Worm (Caenorhabditis elegans) whole organism, L4 larva: Measurements from ENCODE around the gene eef-1G.

ENCODE experiments used
- D1046.2 ChIP-seq: fragments of 200-800 bp; sonication (Bioruptor generic); IDR thresholded peaks from 2 replicates; pipeline ENCODE4 v1.3.6; 2022; ENCODE audit warnings: missing genetic modification characterization, missing compliant biosample characterization
- F10B5.3 ChIP-seq: sonication (generic microtip); optimal IDR thresholded peaks from 2 replicates; lab custom pipeline; 2016; ENCODE audit warnings: mild to moderate bottlenecking, missing genetic modification characterization, missing compliant biosample characterization
- F26F4.8 ChIP-seq: fragments of 200-800 bp; sonication (Bioruptor generic); conservative IDR thresholded peaks from 2 replicates; pipeline ENCODE4 v1.3.6; 2022; ENCODE audit warnings: missing genetic modification characterization, missing compliant biosample characterization
- F44E2.7 ChIP-seq: fragments of 200-800 bp; sonication (Bioruptor generic); IDR thresholded peaks from 2 replicates; pipeline ENCODE4 v2.1.2; 2022; ENCODE audit warnings: missing genetic modification characterization, missing compliant biosample characterization
- F49E8.2 ChIP-seq: sonication (generic microtip); optimal IDR thresholded peaks from 2 replicates; lab custom pipeline; 2016; ENCODE audit warnings: missing compliant biosample characterization, mild to moderate bottlenecking, missing genetic modification characterization, borderline replicate concordance
- R02D3.7 ChIP-seq: fragments of 150-350 bp; sonication (generic microtip); optimal IDR thresholded peaks from 3 replicates; lab custom pipeline; 2014; ENCODE audit warnings: missing biosample characterization, missing genetic modification characterization
- Y105C5A.15 ChIP-seq: fragments of 200-800 bp; sonication (Bioruptor generic); IDR thresholded peaks from 2 replicates; pipeline ENCODE4 v1.3.6; 2022; ENCODE audit warnings: missing genetic modification characterization, missing compliant biosample characterization
- Y48G9A.11 ChIP-seq: fragments of 200-800 bp; sonication (Bioruptor generic); IDR thresholded peaks from 2 replicates; pipeline ENCODE4 v1.3.6; 2022; ENCODE audit warnings: missing genetic modification reagents, missing genetic modification characterization, missing compliant biosample characterization
- ZK337.2 ChIP-seq: fragments of 200-800 bp; sonication (Bioruptor generic); IDR thresholded peaks from 2 replicates; pipeline ENCODE4 v1.3.6; 2022; ENCODE audit warnings: missing genetic modification reagents, missing genetic modification characterization, missing compliant biosample characterization
- aly-2 ChIP-seq: sonication (generic microtip); optimal IDR thresholded peaks from 2 replicates; lab custom pipeline; 2018; ENCODE audit warnings: missing biosample characterization, missing genetic modification characterization
- ama-1 ChIP-seq: fragments of 150-350 bp; optimal IDR thresholded peaks from 2 replicates; lab custom pipeline; 2014; ENCODE audit warnings: inconsistent platforms, mixed read lengths
- ceh-32 ChIP-seq: sonication (generic microtip); optimal IDR thresholded peaks from 2 replicates; lab custom pipeline; 2016; ENCODE audit warnings: mild to moderate bottlenecking, missing genetic modification characterization, missing compliant biosample characterization; ENCODE audit not compliant: poor library complexity
- ceh-62 ChIP-seq: sonication (generic microtip); optimal IDR thresholded peaks from 2 replicates; lab custom pipeline; 2017; ENCODE audit warnings: missing biosample characterization, missing genetic modification characterization
- ces-1 ChIP-seq: fragments of 150-350 bp; sonication (generic microtip); optimal IDR thresholded peaks from 4 replicates; lab custom pipeline; 2014; ENCODE audit warnings: missing biosample characterization, missing genetic modification reagents, missing genetic modification characterization
- cey-2 ChIP-seq: sonication (generic microtip); optimal IDR thresholded peaks from 3 replicates; lab custom pipeline; 2017; ENCODE audit warnings: missing genetic modification characterization, mild to moderate bottlenecking, missing compliant biosample characterization, antibody characterized with exemption, borderline replicate concordance; ENCODE audit not compliant: insufficient read depth
- daf-16 ChIP-seq, 3 experiments: sonication (generic microtip); optimal IDR thresholded peaks; 2 replicates each; lab custom pipeline; 2016 to 2017; ENCODE audit warnings: missing genetic modification characterization in 3 of 3, missing genetic modification reagents in 3 of 3, mild to moderate bottlenecking in 2 of 3, missing compliant biosample characterization in 2 of 3, missing biosample characterization in 1 of 3, moderate library complexity in 1 of 3
- daf-19 ChIP-seq: fragments of 200-800 bp; sonication (Bioruptor generic); conservative IDR thresholded peaks from 2 replicates; pipeline ENCODE4 v1.3.6; 2022; ENCODE audit warnings: missing genetic modification characterization, missing compliant biosample characterization
- daf-8 ChIP-seq: fragments of 200-800 bp; sonication (Bioruptor generic); IDR thresholded peaks from 2 replicates; pipeline ENCODE4 v1.3.6; 2022; ENCODE audit warnings: missing genetic modification characterization, missing compliant biosample characterization
- dmd-8 ChIP-seq: fragments of 200-800 bp; sonication (Bioruptor generic); IDR thresholded peaks from 2 replicates; pipeline ENCODE4 v1.3.6; 2022; ENCODE audit warnings: missing genetic modification characterization, missing compliant biosample characterization
- dmd-9 ChIP-seq: fragments of 200-800 bp; sonication (Bioruptor generic); IDR thresholded peaks from 2 replicates; pipeline ENCODE4 v1.3.6; 2022; ENCODE audit warnings: missing genetic modification reagents, missing genetic modification characterization, missing compliant biosample characterization
- dve-1 ChIP-seq: sonication (generic microtip); optimal IDR thresholded peaks from 2 replicates; lab custom pipeline; 2017; ENCODE audit warnings: antibody characterized with exemption, mild to moderate bottlenecking, missing genetic modification characterization, missing compliant biosample characterization; ENCODE audit not compliant: insufficient read depth
- fkh-10 ChIP-seq: fragments of 150-350 bp; optimal IDR thresholded peaks from 2 replicates; lab custom pipeline; 2014; ENCODE audit warnings: missing biosample characterization, missing genetic modification reagents, missing genetic modification characterization
- gei-8 ChIP-seq: fragments of 200-800 bp; sonication (Bioruptor generic); optimal IDR thresholded peaks from 2 replicates; lab custom pipeline; 2018; ENCODE audit warnings: mild to moderate bottlenecking, missing genetic modification characterization, missing compliant biosample characterization
- hlh-30 ChIP-seq: sonication (generic microtip); optimal IDR thresholded peaks from 2 replicates; lab custom pipeline; 2017; ENCODE audit warnings: antibody characterized with exemption, mild to moderate bottlenecking, missing genetic modification characterization, missing compliant biosample characterization; ENCODE audit not compliant: insufficient read depth
- hmg-1.1 ChIP-seq: fragments of 200-800 bp; sonication (Bioruptor generic); IDR thresholded peaks from 2 replicates; pipeline ENCODE4 v1.3.6; 2022; ENCODE audit warnings: missing genetic modification reagents, missing genetic modification characterization, missing compliant biosample characterization
- jun-1 ChIP-seq: fragments of 150-350 bp; optimal IDR thresholded peaks from 2 replicates; lab custom pipeline; 2014; ENCODE audit warnings: missing biosample characterization, missing genetic modification reagents, missing genetic modification characterization
- lin-1 ChIP-seq: fragments of 200-800 bp; sonication (Bioruptor generic); IDR thresholded peaks from 2 replicates; pipeline ENCODE4 v1.3.6; 2022; ENCODE audit warnings: missing genetic modification reagents, missing genetic modification characterization, missing compliant biosample characterization
- lin-13 ChIP-seq: fragments of 150-350 bp; optimal IDR thresholded peaks from 2 replicates; lab custom pipeline; 2014; ENCODE audit warnings: missing biosample characterization, missing genetic modification reagents, missing genetic modification characterization
- lin-38 ChIP-seq: fragments of 200-800 bp; sonication (Bioruptor generic); IDR thresholded peaks from 2 replicates; pipeline ENCODE4 v1.3.6; 2022; ENCODE audit warnings: missing genetic modification reagents, missing genetic modification characterization, missing compliant biosample characterization
- lin-39 ChIP-seq: fragments of 150-350 bp; optimal IDR thresholded peaks from 2 replicates; lab custom pipeline; 2014; ENCODE audit warnings: missing biosample characterization, missing genetic modification reagents, missing genetic modification characterization
- madf-5 ChIP-seq, 2 experiments: fragments of 200-800 bp; sonication (Bioruptor generic); IDR thresholded peaks; 2 replicates each; pipeline ENCODE4 v1.3.6; 2022; ENCODE audit warnings: missing compliant biosample characterization in 2 of 2, missing genetic modification characterization in 2 of 2
- madf-9 ChIP-seq: fragments of 200-800 bp; sonication (Bioruptor generic); conservative IDR thresholded peaks from 2 replicates; pipeline ENCODE4 v1.3.6; 2022; ENCODE audit warnings: missing genetic modification reagents, missing genetic modification characterization, missing compliant biosample characterization
- mep-1 ChIP-seq: fragments of 150-350 bp; sonication (generic microtip); optimal IDR thresholded peaks from 3 replicates; lab custom pipeline; 2014; ENCODE audit warnings: missing biosample characterization, missing genetic modification characterization
- mes-2 ChIP-seq: sonication (generic microtip); optimal IDR thresholded peaks from 2 replicates; lab custom pipeline; 2016; ENCODE audit warnings: missing genotype, mild to moderate bottlenecking, missing genetic modification characterization, missing compliant biosample characterization; ENCODE audit not compliant: poor library complexity, severe bottlenecking
- mxl-3 ChIP-seq: fragments of 200-800 bp; sonication (Bioruptor generic); optimal IDR thresholded peaks from 2 replicates; lab custom pipeline; 2018; ENCODE audit warnings: mild to moderate bottlenecking, missing genetic modification characterization, missing compliant biosample characterization
- nhr-111 ChIP-seq: fragments of 200-800 bp; sonication (Bioruptor generic); optimal IDR thresholded peaks from 2 replicates; lab custom pipeline; 2018; ENCODE audit warnings: mild to moderate bottlenecking, missing genetic modification characterization, missing compliant biosample characterization
- nhr-237 ChIP-seq: sonication (generic microtip); optimal IDR thresholded peaks from 2 replicates; lab custom pipeline; 2017; ENCODE audit warnings: missing biosample characterization, missing genetic modification characterization
- nhr-25 ChIP-seq: sonication (generic microtip); optimal IDR thresholded peaks from 2 replicates; lab custom pipeline; 2017; ENCODE audit warnings: missing genetic modification characterization, mild to moderate bottlenecking, missing compliant biosample characterization, antibody characterized with exemption, moderate library complexity, borderline replicate concordance; ENCODE audit not compliant: insufficient read depth
- nhr-28 ChIP-seq: fragments of 150-350 bp; optimal IDR thresholded peaks from 2 replicates; lab custom pipeline; 2014; ENCODE audit warnings: missing biosample characterization, missing genetic modification characterization
- nhr-76 ChIP-seq: fragments of 150-350 bp; optimal IDR thresholded peaks from 2 replicates; lab custom pipeline; 2014; ENCODE audit warnings: missing biosample characterization, missing genetic modification characterization
- pha-4 ChIP-seq, 2 experiments: fragments of 150-350 bp in 1 of 2; fragments of 200-800 bp in 1 of 2; sonication (Bioruptor generic) in 1 of 2; IDR thresholded peaks in 1 of 2; optimal IDR thresholded peaks in 1 of 2; 2 replicates each; pipeline versions ENCODE4 v1.3.6 to Lab custom; 2014 to 2022; ENCODE audit warnings: missing genetic modification characterization in 2 of 2, missing genetic modification reagents in 2 of 2, missing biosample characterization in 1 of 2, missing compliant biosample characterization in 1 of 2
- sdz-12 ChIP-seq: fragments of 200-800 bp; sonication (Bioruptor generic); optimal IDR thresholded peaks from 2 replicates; lab custom pipeline; 2018; ENCODE audit warnings: mild to moderate bottlenecking, missing genetic modification characterization, missing compliant biosample characterization
- unc-39 ChIP-seq: sonication (generic microtip); optimal IDR thresholded peaks from 2 replicates; lab custom pipeline; 2017; ENCODE audit warnings: missing biosample characterization, missing genetic modification characterization
- vab-7 ChIP-seq: fragments of 200-800 bp; sonication (Bioruptor generic); IDR thresholded peaks from 2 replicates; pipeline ENCODE4 v1.3.6; 2022; ENCODE audit warnings: missing genetic modification reagents, missing genetic modification characterization, missing compliant biosample characterization
- zag-1 ChIP-seq: fragments of 150-350 bp; optimal IDR thresholded peaks from 2 replicates; lab custom pipeline; 2014; ENCODE audit warnings: missing biosample characterization, missing genetic modification characterization
- zfp-2 ChIP-seq: sonication (generic microtip); optimal IDR thresholded peaks from 2 replicates; lab custom pipeline; 2016; ENCODE audit warnings: mild to moderate bottlenecking, missing genetic modification characterization, missing compliant biosample characterization
- zfp-3 ChIP-seq: fragments of 200-800 bp; sonication (Bioruptor generic); conservative IDR thresholded peaks from 2 replicates; pipeline ENCODE4 v1.3.6; 2022; ENCODE audit warnings: missing genetic modification reagents, missing genetic modification characterization, missing compliant biosample characterization
- zip-11 ChIP-seq: fragments of 200-800 bp; sonication (Bioruptor generic); IDR thresholded peaks from 2 replicates; pipeline ENCODE4 v1.3.6; 2022; ENCODE audit warnings: missing genetic modification characterization, missing compliant biosample characterization
- ztf-11 ChIP-seq: fragments of 150-350 bp; optimal IDR thresholded peaks from 2 replicates; lab custom pipeline; 2014; ENCODE audit warnings: missing biosample characterization, missing genetic modification characterization
- ztf-7 ChIP-seq: fragments of 150-350 bp; optimal IDR thresholded peaks from 2 replicates; lab custom pipeline; 2014; ENCODE audit warnings: missing biosample characterization, missing genetic modification characterization

The eef-1G gene

DNA sequence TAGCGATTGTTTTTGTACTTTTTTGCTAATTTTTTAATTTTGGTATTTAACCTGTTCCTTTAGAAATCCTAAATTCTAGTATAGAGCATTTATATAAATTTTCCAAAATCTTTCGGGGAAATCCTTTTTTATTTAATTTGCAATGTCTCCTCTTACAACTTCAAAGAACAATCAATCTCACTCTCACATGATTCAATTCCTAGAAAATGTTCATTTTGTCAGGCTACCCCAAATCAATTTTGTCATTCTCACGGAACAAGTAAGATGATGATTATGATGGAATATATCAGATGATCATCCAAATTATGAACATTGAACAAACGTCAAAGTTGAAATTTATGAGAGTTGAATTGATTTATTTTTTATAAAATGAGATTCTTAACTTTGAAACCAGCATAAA lies 28.2 kb upstream of the eef-1G start (continued):
- TF ChIP-seq mes-2 (tag; lab: Kevin White, UChicago) (no peak), lin-39 (tag; lab: Kevin White, UChicago) (no peak), madf-5 (GFP tag; IDR thresholded peaks at IDR 0.05; lab: Robert Waterston, UW) (no peak), lin-38 (0 out of 2 replicates have a peak, but pooled peaks have one; percentile 23), fkh-10 (GFP tag; lab: Kevin White, UChicago) (peak; percentile 95), zag-1 (tag; lab: Kevin White, UChicago) (no peak), sdz-12 (GFP tag; lab: Kevin White, UChicago) (no peak), zfp-3 (no peak), aly-2 (no peak), pha-4 (GFP tag; IDR thresholded peaks at IDR 0.05; lab: Robert Waterston, UW) (no peak; the same call in 1 of the 2 replicates), pha-4 (tag; optimal IDR thresholded peaks at IDR 0.05; lab: Kevin White, UChicago) (no peak), jun-1 (no peak), R02D3.7 (tag; lab: Kevin White, UChicago) (no peak), unc-39 (tag; lab: Kevin White, UChicago) (no peak), nhr-25 (no peak), zip-11 (GFP tag; lab: Robert Waterston, UW) (no peak), daf-16 (GFP tag; optimal IDR thresholded peaks at IDR 0.05; lab: Kevin White, UChicago) (no peak), daf-16 (tag; optimal IDR thresholded peaks at IDR 0.05; lab: Kevin White, UChicago) (peak; percentile 22), nhr-28 (tag; lab: Kevin White, UChicago) (peak; percentile 48), cey-2 (tag; lab: Kevin White, UChicago) (no peak), ztf-11 (tag; lab: Kevin White, UChicago) (no peak), F26F4.8 (GFP tag; lab: Robert Waterston, UW) (no peak), madf-9 (no peak), ztf-7 (tag; lab: Kevin White, UChicago) (peak; percentile 93), dmd-8 (GFP tag; lab: Robert Waterston, UW) (no peak), nhr-237 (tag; lab: Kevin White, UChicago) (no peak), ces-1 (peak; percentile 70), lin-13 (GFP tag; lab: Kevin White, UChicago) (no peak), Y48G9A.11 (GFP tag; lab: Robert Waterston, UW) (no peak), vab-7 (GFP tag; lab: Robert Waterston, UW) (no peak), D1046.2 (GFP tag; lab: Robert Waterston, UW) (no peak), ceh-32 (tag; lab: Kevin White, UChicago) (no peak), gei-8 (GFP tag; lab: Kevin White, UChicago) (peak; percentile 43), hmg-1.1 (GFP tag; lab: Robert Waterston, UW) (no peak), mxl-3 (GFP tag; lab: Kevin White, UChicago) (no peak), daf-19 (no peak), mep-1 (peak; percentile 70), ZK337.2 (GFP tag; lab: Robert Waterston, UW) (no peak), ama-1 (lab: Kevin White, UChicago) (no peak), lin-1 (GFP tag; lab: Robert Waterston, UW) (no peak), hlh-30 (tag; lab: Kevin White, UChicago) (peak; percentile 85), dmd-9 (GFP tag; lab: Robert Waterston, UW) (no peak), nhr-76 (no peak), F44E2.7 (GFP tag; lab: Robert Waterston, UW) (no peak), F10B5.3 (no peak), Y105C5A.15 (GFP tag; lab: Robert Waterston, UW) (no peak), daf-8 (GFP tag; lab: Robert Waterston, UW) (no peak), ceh-62 (tag; lab: Kevin White, UChicago) (no peak), F49E8.2 (tag; lab: Kevin White, UChicago) (no peak), zfp-2 (tag; lab: Kevin White, UChicago) (no peak), nhr-111 (no peak), dve-1 (tag; lab: Kevin White, UChicago) (peak; percentile 37)
